Worm (Caenorhabditis elegans): Measurements from ENCODE around the gene C28D4.4.

The C28D4.4 gene

ce11 chrIV:9717844-9718243 lies 27.0 kb downstream of the C28D4.4 start:
- no peak for TF ChIP-seq unc-62 (GFP tag; optimal IDR thresholded peaks at IDR 0.05)

ce11 chrIV:9716490-9716889 lies 28.3 kb downstream of the C28D4.4 start:
- TF ChIP-seq unc-62 (GFP tag; optimal IDR thresholded peaks at IDR 0.05) = no peak

- no peak for TF ChIP-seq unc-62 (GFP tag; optimal IDR thresholded peaks at IDR 0.05)
Measured at ce11 chrIV:9714264-9714663, 30.5 kb downstream of the C28D4.4 start.

- no peak for TF ChIP-seq unc-62 (GFP tag; optimal IDR thresholded peaks at IDR 0.05)
Measured at ce11 chrIV:9712782-9713181, 32.0 kb downstream of the C28D4.4 start, which contains the start of gene K01H12.4. Gene K01H12.4 (plus strand): TSS chrIV:9713082.

ce11 chrIV:9709887-9710286 lies 34.9 kb downstream of the C28D4.4 start, which contains the start of gene nhr-38:
Gene nhr-38 (plus strand): TSS chrIV:9710187.
- no peak for TF ChIP-seq unc-62 (GFP tag; optimal IDR thresholded peaks at IDR 0.05)

ce11 chrIV:9709205-9709604 lies 35.6 kb downstream of the C28D4.4 start, which contains the start of gene ant-1.3:
Gene ant-1.3 (minus strand): TSS chrIV:9709305.
- no peak for TF ChIP-seq unc-62 (GFP tag; optimal IDR thresholded peaks at IDR 0.05)

- no peak for TF ChIP-seq unc-62 (GFP tag; optimal IDR thresholded peaks at IDR 0.05)
Measured at ce11 chrIV:9706704-9707197, 38.1 kb downstream of the C28D4.4 start, which contains the start of the genes dcaf-1 and dph-3. Gene dcaf-1 (minus strand): TSS chrIV:9706723. Gene dph-3 (plus strand): TSS chrIV:9707147.

ce11 chrIV:9699062-9699461 lies 45.7 kb downstream of the C28D4.4 start:
- TF ChIP-seq unc-62 (GFP tag; optimal IDR thresholded peaks at IDR 0.05) = no peak

ce11 chrIV:9697869-9698268 lies 46.9 kb downstream of the C28D4.4 start:
- TF ChIP-seq unc-62 (GFP tag; optimal IDR thresholded peaks at IDR 0.05) = no peak

ce11 chrIV:9696513-9696912 lies 48.3 kb downstream of the C28D4.4 start:
- TF ChIP-seq unc-62 (GFP tag; optimal IDR thresholded peaks at IDR 0.05) = no peak

All from whole organism, dauer.